Fruit fly (Drosophila melanogaster) whole organism, pupa: ENCODE data around the gene sgg.

Experiments
- CG8159 ChIP-seq: fragments of 200-800 bp; sonication (Bioruptor generic); optimal IDR thresholded peaks from 3 replicates; lab custom pipeline; 2018; ENCODE audit warnings: missing biosample characterization, mild to moderate bottlenecking, missing genetic modification characterization, moderate library complexity
- Pif1A ChIP-seq: fragments of 200-800 bp; sonication (Bioruptor generic); optimal IDR thresholded peaks from 3 replicates; lab custom pipeline; 2016; ENCODE audit warnings: missing biosample characterization, missing genetic modification characterization

dm6 chrX:2585055-2585715 lies 48.6 kb upstream of the sgg start, which contains the start of gene CG13760:
- TF ChIP-seq Pif1A (GFP tag; lab: Kevin White, UChicago) = no peak
- no peak for TF ChIP-seq CG8159 (tag; lab: Kevin White, UChicago)
